Worm (Caenorhabditis elegans) whole organism, young adult: Measurements from ENCODE around the gene C14C10.10.

Experiments used
- B0019.2 ChIP-seq: fragments of 200-800 bp; sonication (Bioruptor generic); conservative IDR thresholded peaks from 2 replicates; pipeline ENCODE4 v1.3.6; 2022; ENCODE audit warnings: missing genetic modification reagents, missing genetic modification characterization, missing compliant biosample characterization
- B0261.1 ChIP-seq: sonication (generic microtip); optimal IDR thresholded peaks from 2 replicates; lab custom pipeline; 2016; ENCODE audit warnings: mild to moderate bottlenecking, missing genetic modification characterization, moderate library complexity, missing compliant biosample characterization
- B0336.3 ChIP-seq: fragments of 200-800 bp; sonication (Bioruptor generic); IDR thresholded peaks from 2 replicates; pipeline ENCODE4 v1.3.6; 2022; ENCODE audit warnings: missing genetic modification characterization, missing compliant biosample characterization
- F22D6.2 ChIP-seq: sonication (generic microtip); optimal IDR thresholded peaks from 2 replicates; lab custom pipeline; 2016; ENCODE audit warnings: mild to moderate bottlenecking, missing genetic modification characterization, missing compliant biosample characterization
- F23B12.7 ChIP-seq: sonication (generic microtip); optimal IDR thresholded peaks from 2 replicates; lab custom pipeline; 2017; ENCODE audit warnings: missing genetic modification characterization, mild to moderate bottlenecking, missing compliant biosample characterization, antibody characterized with exemption, moderate library complexity; ENCODE audit not compliant: insufficient read depth
- K12H6.12 ChIP-seq: fragments of 200-800 bp; sonication (Bioruptor generic); optimal IDR thresholded peaks from 2 replicates; lab custom pipeline; 2018; ENCODE audit warnings: mild to moderate bottlenecking, missing genetic modification characterization, missing compliant biosample characterization
- T26A5.8 ChIP-seq: sonication (generic microtip); optimal IDR thresholded peaks from 2 replicates; lab custom pipeline; 2016; ENCODE audit warnings: missing genetic modification characterization, missing compliant biosample characterization
- Y53F4B.3 ChIP-seq: fragments of 200-800 bp; sonication (Bioruptor generic); IDR thresholded peaks from 2 replicates; pipeline ENCODE4 v1.3.6; 2022; ENCODE audit warnings: missing genetic modification reagents, missing genetic modification characterization, missing compliant biosample characterization
- Y67H2A.10 ChIP-seq: fragments of 200-800 bp; sonication (Bioruptor generic); conservative IDR thresholded peaks from 2 replicates; pipeline ENCODE4 v1.3.6; 2022; ENCODE audit warnings: missing genetic modification reagents, missing genetic modification characterization, missing compliant biosample characterization
- ama-1 ChIP-seq, 3 experiments: fragments of 150-350 bp in 1 of 3; sonication (generic microtip) in 2 of 3; optimal IDR thresholded peaks; 2 replicates each; lab custom pipeline; 2014 to 2018; ENCODE audit warnings: missing biosample characterization in 2 of 3, missing genetic modification characterization in 2 of 3, missing genetic modification reagents in 2 of 3
- aptf-3 ChIP-seq: fragments of 200-800 bp; sonication (Bioruptor generic); IDR thresholded peaks from 2 replicates; pipeline ENCODE4 v1.3.6; 2022; ENCODE audit warnings: missing genetic modification characterization, missing compliant biosample characterization
- attf-5 ChIP-seq: fragments of 200-800 bp; sonication (Bioruptor generic); optimal IDR thresholded peaks from 2 replicates; lab custom pipeline; 2018; ENCODE audit warnings: mild to moderate bottlenecking, missing genetic modification characterization, missing compliant biosample characterization
- attf-6 ChIP-seq: fragments of 200-800 bp; sonication (Bioruptor generic); IDR thresholded peaks from 2 replicates; pipeline ENCODE4 v1.3.6; 2022; ENCODE audit warnings: missing genetic modification reagents, missing genetic modification characterization, missing compliant biosample characterization
- bed-2 ChIP-seq: fragments of 200-800 bp; sonication (Bioruptor generic); IDR thresholded peaks from 2 replicates; pipeline ENCODE4 v1.3.6; 2022; ENCODE audit warnings: missing genetic modification reagents, missing genetic modification characterization, missing compliant biosample characterization
- ceh-79 ChIP-seq: sonication (generic microtip); optimal IDR thresholded peaks from 2 replicates; lab custom pipeline; 2017; ENCODE audit warnings: mild to moderate bottlenecking, missing genetic modification characterization, missing compliant biosample characterization
- dpl-1 ChIP-seq: fragments of 150-350 bp; optimal IDR thresholded peaks from 2 replicates; lab custom pipeline; 2014; ENCODE audit warnings: missing biosample characterization, missing genetic modification reagents, missing genetic modification characterization
- egl-18 ChIP-seq: fragments of 200-800 bp; sonication (Bioruptor generic); IDR thresholded peaks from 2 replicates; pipeline ENCODE4 v1.3.6; 2022; ENCODE audit warnings: missing genetic modification reagents, missing genetic modification characterization, missing compliant biosample characterization
- egl-44 ChIP-seq: fragments of 200-800 bp; sonication (Bioruptor generic); IDR thresholded peaks from 2 replicates; pipeline ENCODE4 v1.3.6; 2022; ENCODE audit warnings: missing genetic modification reagents, missing genetic modification characterization, missing compliant biosample characterization
- him-1 ChIP-seq: sonication (generic microtip); optimal IDR thresholded peaks from 2 replicates; lab custom pipeline; 2016; ENCODE audit warnings: missing genotype, missing genetic modification reagents, missing genetic modification characterization, missing compliant biosample characterization
- hrde-1 ChIP-seq: sonication (generic microtip); optimal IDR thresholded peaks from 2 replicates; lab custom pipeline; 2016; ENCODE audit warnings: missing genetic modification characterization, mild to moderate bottlenecking, missing compliant biosample characterization, moderate library complexity, missing genotype, missing genetic modification reagents, borderline replicate concordance
- lag-1 ChIP-seq: fragments of 200-800 bp; sonication (Bioruptor generic); IDR thresholded peaks from 2 replicates; pipeline ENCODE4 v1.3.6; 2022; ENCODE audit warnings: missing genetic modification reagents, missing genetic modification characterization, missing compliant biosample characterization
- let-607 ChIP-seq, 2 experiments: fragments of 200-800 bp in 1 of 2; sonication (Bioruptor generic) in 1 of 2; sonication (generic microtip) in 1 of 2; optimal IDR thresholded peaks; 2 replicates each; lab custom pipeline; 2016 to 2018; ENCODE audit warnings: mild to moderate bottlenecking in 2 of 2, missing compliant biosample characterization in 2 of 2, missing genetic modification characterization in 2 of 2, moderate library complexity in 2 of 2, missing genotype in 1 of 2
- lin-26 ChIP-seq: fragments of 200-800 bp; sonication (Bioruptor generic); IDR thresholded peaks from 2 replicates; pipeline ENCODE4 v1.3.6; 2022; ENCODE audit warnings: missing genetic modification reagents, missing genetic modification characterization, missing compliant biosample characterization
- lin-35 ChIP-seq, 3 experiments: fragments of 150-350 bp in 2 of 3; sonication (generic microtip) in 1 of 3; optimal IDR thresholded peaks; 2 replicates each; lab custom pipeline; 2014 to 2018; ENCODE audit warnings: missing biosample characterization in 3 of 3, missing genetic modification characterization in 3 of 3, missing genetic modification reagents in 3 of 3
- lin-54 ChIP-seq: fragments of 200-800 bp; sonication (Bioruptor generic); optimal IDR thresholded peaks from 2 replicates; lab custom pipeline; 2018; ENCODE audit warnings: mild to moderate bottlenecking, missing genetic modification characterization, missing compliant biosample characterization
- lir-1 ChIP-seq: fragments of 200-800 bp; sonication (Bioruptor generic); conservative IDR thresholded peaks from 2 replicates; pipeline ENCODE4 v1.3.6; 2022; ENCODE audit warnings: missing genetic modification reagents, missing genetic modification characterization, missing compliant biosample characterization
- madf-10 ChIP-seq: sonication (generic microtip); optimal IDR thresholded peaks from 2 replicates; lab custom pipeline; 2016; ENCODE audit warnings: mild to moderate bottlenecking, missing genetic modification characterization, missing compliant biosample characterization
- mcd-1 ChIP-seq: fragments of 200-800 bp; sonication (Bioruptor generic); IDR thresholded peaks from 2 replicates; pipeline ENCODE4 v1.3.6; 2022; ENCODE audit warnings: missing genetic modification reagents, missing genetic modification characterization, missing compliant biosample characterization
- nfya-1 ChIP-seq: sonication (generic microtip); optimal IDR thresholded peaks from 2 replicates; lab custom pipeline; 2017; ENCODE audit warnings: antibody characterized with exemption, missing compliant biosample characterization, missing genetic modification characterization, borderline replicate concordance; ENCODE audit not compliant: insufficient read depth
- pha-4 ChIP-seq: fragments of 150-350 bp; sonication (generic microtip); optimal IDR thresholded peaks from 2 replicates; lab custom pipeline; 2014; ENCODE audit warnings: missing biosample characterization, missing genetic modification reagents, missing genetic modification characterization
- rpc-1 ChIP-seq, 2 experiments: fragments of 150-350 bp in 1 of 2; sonication (generic microtip) in 1 of 2; optimal IDR thresholded peaks; 2 replicates each; lab custom pipeline; 2014 to 2018; ENCODE audit warnings: missing biosample characterization in 1 of 2, missing genetic modification characterization in 1 of 2, missing genetic modification reagents in 1 of 2, missing genotype in 1 of 2
- sea-2 ChIP-seq: fragments of 200-800 bp; sonication (Bioruptor generic); IDR thresholded peaks from 2 replicates; pipeline ENCODE4 v1.3.6; 2022; ENCODE audit warnings: missing genetic modification characterization, missing compliant biosample characterization
- snpc-1.3 ChIP-seq: sonication (generic microtip); optimal IDR thresholded peaks from 2 replicates; lab custom pipeline; 2017; ENCODE audit warnings: missing genetic modification characterization, mild to moderate bottlenecking, missing compliant biosample characterization, antibody characterized with exemption, moderate library complexity, missing genotype, missing genetic modification reagents; ENCODE audit not compliant: insufficient read depth
- snpc-3.4 ChIP-seq: sonication (generic microtip); optimal IDR thresholded peaks from 2 replicates; lab custom pipeline; 2017; ENCODE audit warnings: missing genetic modification characterization, mild to moderate bottlenecking, missing compliant biosample characterization, antibody characterized with exemption, moderate library complexity, missing genotype, missing genetic modification reagents
- snpc-4 ChIP-seq, 5 experiments: fragments of 150-350 bp in 1 of 5; sonication (generic microtip) in 4 of 5; optimal IDR thresholded peaks; 2 replicates each; lab custom pipeline; 2014 to 2018; ENCODE audit warnings: missing genetic modification characterization in 5 of 5, missing biosample characterization in 3 of 5, antibody characterized with exemption in 2 of 5, mild to moderate bottlenecking in 2 of 5, missing compliant biosample characterization in 2 of 5, missing genotype in 2 of 5, moderate library complexity in 2 of 5, missing genetic modification reagents in 1 of 5
- tbp1 ChIP-seq: fragments of 200-800 bp; sonication (Bioruptor generic); optimal IDR thresholded peaks from 2 replicates; lab custom pipeline; 2018; ENCODE audit warnings: mild to moderate bottlenecking, missing genetic modification characterization, missing compliant biosample characterization
- unc-62 ChIP-seq: fragments of 150-350 bp; optimal IDR thresholded peaks from 2 replicates; lab custom pipeline; 2014; ENCODE audit warnings: missing biosample characterization, missing genetic modification reagents, missing genetic modification characterization
- xnd-1 ChIP-seq: sonication (generic microtip); optimal IDR thresholded peaks from 2 replicates; lab custom pipeline; 2016; ENCODE audit warnings: missing genotype, missing genetic modification reagents, missing genetic modification characterization, missing compliant biosample characterization
- zim-3 ChIP-seq: sonication (generic microtip); optimal IDR thresholded peaks from 2 replicates; lab custom pipeline; 2017; ENCODE audit warnings: mild to moderate bottlenecking, missing genetic modification characterization, moderate library complexity, missing compliant biosample characterization
- ztf-28 ChIP-seq: fragments of 200-800 bp; sonication (Bioruptor generic); IDR thresholded peaks from 2 replicates; pipeline ENCODE4 v1.3.6; 2022; ENCODE audit warnings: missing genetic modification reagents, missing genetic modification characterization, missing compliant biosample characterization

C14C10.10 gene

DNA sequence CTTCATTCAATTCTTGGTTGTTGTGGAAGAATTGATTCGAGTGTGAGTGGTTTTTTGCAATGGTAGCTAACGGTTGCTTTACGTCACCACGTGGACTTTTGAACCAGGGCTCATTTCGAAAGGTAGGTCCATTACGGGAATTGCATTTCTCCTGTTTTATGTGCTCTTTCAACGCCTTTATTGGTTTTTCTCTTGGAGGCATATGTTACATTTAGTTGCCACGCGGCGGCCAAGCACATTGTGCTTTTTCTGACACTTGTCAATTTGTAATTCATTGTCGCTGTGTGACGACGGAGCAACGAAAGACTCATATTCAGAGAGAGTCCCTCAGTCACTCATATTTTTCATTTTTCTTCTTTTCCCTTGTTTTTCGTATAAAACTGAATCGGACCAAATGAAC, 14.2 kb downstream of the C14C10.10 start:
- TF ChIP-seq F23B12.7 (tag; lab: Kevin White, UChicago) (no peak), B0336.3 (GFP tag; lab: Robert Waterston, UW) (no peak), sea-2 (no peak), snpc-1.3 (tag; lab: Kevin White, UChicago) (no peak), K12H6.12 (tag; lab: Kevin White, UChicago) (no peak), xnd-1 (tag; lab: Kevin White, UChicago) (no peak), aptf-3 (GFP tag; lab: Robert Waterston, UW) (no peak), F22D6.2 (tag; lab: Kevin White, UChicago) (no peak), madf-10 (tag; lab: Kevin White, UChicago) (no peak), B0261.1 (tag; lab: Kevin White, UChicago) (no peak)
- TF ChIP-seq, all 124 proteins: peak for 0

DNA sequence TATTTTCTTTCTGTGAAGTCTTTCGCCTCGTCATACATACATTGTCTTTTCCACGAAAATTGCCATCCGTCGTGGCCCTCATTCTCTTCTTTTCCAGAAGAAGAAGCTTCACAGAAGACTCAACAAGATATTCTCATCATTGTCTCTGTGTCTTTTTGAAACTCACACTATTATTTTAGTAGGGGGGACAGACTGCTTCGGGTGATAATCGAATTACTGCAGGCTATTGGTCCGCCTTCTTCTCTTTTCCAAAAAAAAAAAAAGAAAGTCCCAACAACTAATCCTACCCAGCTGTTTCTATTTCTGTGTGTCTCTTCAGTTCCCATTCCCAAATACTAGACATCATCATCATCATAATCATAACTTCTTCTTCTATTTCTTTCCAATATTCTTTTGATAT, 15.5 kb downstream of the C14C10.10 start:
- TF ChIP-seq Y53F4B.3 (no peak), tbp1 (GFP tag; lab: Kevin White, UChicago) (no peak), egl-18 (GFP tag; lab: Robert Waterston, UW) (no peak), B0261.1 (tag; lab: Kevin White, UChicago) (no peak), ceh-79 (no peak), pha-4 (tag; lab: Kevin White, UChicago) (no peak), lag-1 (GFP tag; lab: Robert Waterston, UW) (no peak), nfya-1 (no peak), mcd-1 (GFP tag; lab: Robert Waterston, UW) (no peak), egl-44 (GFP tag; lab: Robert Waterston, UW) (no peak), madf-10 (tag; lab: Kevin White, UChicago) (no peak), F23B12.7 (tag; lab: Kevin White, UChicago) (no peak), lin-35 (GFP tag; optimal IDR thresholded peaks at IDR 0.05; lab: Kevin White, UChicago) (no peak), rpc-1 (optimal IDR thresholded peaks at IDR 0.05; lab: Kevin White, UChicago) (no peak), rpc-1 (tag; optimal IDR thresholded peaks at IDR 0.05; lab: Kevin White, UChicago) (no peak), let-607 (tag; optimal IDR thresholded peaks at IDR 0.05; lab: Kevin White, UChicago) (no peak), bed-2 (GFP tag; lab: Robert Waterston, UW) (no peak), unc-62 (no peak), F22D6.2 (tag; lab: Kevin White, UChicago) (no peak), snpc-4 (GFP tag; optimal IDR thresholded peaks at IDR 0.05; lab: Kevin White, UChicago) (no peak), snpc-4 (tag; optimal IDR thresholded peaks at IDR 0.05; lab: Kevin White, UChicago) (no peak), B0019.2 (GFP tag; lab: Robert Waterston, UW) (no peak)

DNA sequence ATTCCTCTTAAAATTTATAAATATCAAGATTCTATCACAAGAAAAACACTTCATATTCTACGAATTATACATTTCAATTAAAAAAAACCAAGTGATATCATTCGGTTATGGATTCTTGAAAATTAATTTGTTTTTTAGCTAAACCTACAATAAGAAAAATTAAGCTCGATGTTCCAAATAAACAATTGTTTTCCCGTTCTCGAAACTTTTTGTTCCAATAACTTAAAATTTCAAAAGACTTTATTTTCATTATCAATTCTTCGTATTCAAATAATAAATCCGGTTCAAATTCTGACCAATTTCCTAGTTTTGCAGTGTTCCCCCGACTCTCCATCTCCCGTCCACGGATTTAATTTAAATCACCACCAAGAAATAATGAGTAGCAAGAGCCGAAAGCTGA, 19.6 kb downstream of the C14C10.10 start, which contains the start of gene E02A10.3:
Gene E02A10.3 (plus strand): TSS at position 301 of the 400 bp plus-strand sequence.
- no peak for TF ChIP-seq attf-6
- TF ChIP-seq dpl-1 = no peak
- no peak for TF ChIP-seq snpc-3.4 (tag; lab: Kevin White, UChicago)
- TF ChIP-seq T26A5.8 = no peak
- no peak for TF ChIP-seq Y67H2A.10 (GFP tag; lab: Robert Waterston, UW)
- no peak for TF ChIP-seq attf-5
- no peak for TF ChIP-seq lin-26 (GFP tag; lab: Robert Waterston, UW)
- TF ChIP-seq him-1 (tag; lab: Kevin White, UChicago) = no peak
- no peak for TF ChIP-seq lir-1 (GFP tag; lab: Robert Waterston, UW)
- TF ChIP-seq unc-62 = no peak
- no peak for TF ChIP-seq hrde-1 (tag; lab: Kevin White, UChicago)
- TF ChIP-seq lin-54 (GFP tag; lab: Kevin White, UChicago) = no peak
- TF ChIP-seq ztf-28 (GFP tag; lab: Robert Waterston, UW) = no peak
- no peak for TF ChIP-seq B0336.3 (GFP tag; lab: Robert Waterston, UW)
- TF ChIP-seq zim-3 (tag; lab: Kevin White, UChicago) = no peak
- TF ChIP-seq ama-1 (optimal IDR thresholded peaks at IDR 0.05; lab: Kevin White, UChicago) = no peak
- no peak for TF ChIP-seq ama-1 (GFP tag; optimal IDR thresholded peaks at IDR 0.05; lab: Kevin White, UChicago)
- no peak for TF ChIP-seq lag-1 (GFP tag; lab: Robert Waterston, UW)
- TF ChIP-seq, all 124 proteins: peak for 0
